Fruit fly (Drosophila melanogaster) whole organism, wandering third instar larva: ENCODE results near the gene kra.

ENCODE experiments used
- br ChIP-seq: fragments of 200-800 bp; sonication (Bioruptor generic); optimal IDR thresholded peaks from 2 replicates; lab custom pipeline; 2016; ENCODE audit warnings: missing biosample characterization, missing genetic modification characterization
- psq ChIP-seq: fragments of 200-800 bp; sonication (Bioruptor generic); optimal IDR thresholded peaks from 3 replicates; lab custom pipeline; 2017; ENCODE audit warnings: missing biosample characterization, mild to moderate bottlenecking, missing genetic modification characterization, moderate library complexity

- TF ChIP-seq br (GFP tag; lab: Kevin White, UChicago): no peak
- TF ChIP-seq psq: peak; percentile 48
These were observed 5.5 kb upstream of the kra start, which contains the start of gene asl for dm6 chr3R:5606477-5606876.
